Worm (Caenorhabditis elegans): ENCODE results near the gene slfl-4.
"Not testable (repeated sequence)": the region's sequence is repeated elsewhere in the genome, so short reads cannot be mapped to it uniquely, and the experiment has no call there.

Gene slfl-4

ce11 chrIV:5274123-5274581 lies at the start of gene slfl-4 (continued):
- TF ChIP-seq madf-8 (GFP tag; conservative IDR thresholded peaks at IDR 0.05): peak; percentile 59
- no peak for TF ChIP-seq ccch-3 (GFP tag; optimal IDR thresholded peaks at IDR 0.05)
- no peak for TF ChIP-seq egl-18 (GFP tag; IDR thresholded peaks at IDR 0.05)
- no peak for TF ChIP-seq tbx-9 (tag; optimal IDR thresholded peaks at IDR 0.05; ENCODE audit: borderline replicate concordance)
- no peak for TF ChIP-seq Y53G8AR.9 (GFP tag; conservative IDR thresholded peaks at IDR 0.05)
- peak; percentile 78 for TF ChIP-seq F33H1.4 (GFP tag; IDR thresholded peaks at IDR 0.05)
- no peak for TF ChIP-seq bed-2 (GFP tag; IDR thresholded peaks at IDR 0.05)
- no peak for TF ChIP-seq zim-3 (tag; optimal IDR thresholded peaks at IDR 0.05)
- TF ChIP-seq ztf-22 (GFP tag; optimal IDR thresholded peaks at IDR 0.05): no peak
- no peak for TF ChIP-seq cebp-1 (GFP tag; IDR thresholded peaks at IDR 0.05)
- no peak for TF ChIP-seq cebp-1 (tag; optimal IDR thresholded peaks at IDR 0.05)
- TF ChIP-seq rcor-1 (GFP tag; IDR thresholded peaks at IDR 0.05): no peak
- TF ChIP-seq xnd-1 (tag; optimal IDR thresholded peaks at IDR 0.05): peak; percentile 31

- peak; percentile 68 for TF ChIP-seq egrh-3 (GFP tag; IDR thresholded peaks at IDR 0.05)
- TF ChIP-seq zfh-2 (GFP tag; conservative IDR thresholded peaks at IDR 0.05): peak; percentile 79
These were observed 49.0 kb upstream of the slfl-4 start, which contains the start of gene cylc-1 for ce11 chrIV:5225277-5225822. Gene cylc-1, minus strand, starts transcription at chrIV:5225772.

ce11 chrIV:5226552-5226951 lies 47.8 kb upstream of the slfl-4 start, which contains the start of gene nsph-4.1:
Gene nsph-4.1, plus strand, starts transcription at chrIV:5226852.
- TF ChIP-seq ztf-6 (GFP tag; IDR thresholded peaks at IDR 0.05); Y53G8AR.9 (GFP tag; conservative IDR thresholded peaks at IDR 0.05); cebp-1 (GFP tag; IDR thresholded peaks at IDR 0.05); cebp-1 (tag; optimal IDR thresholded peaks at IDR 0.05): not testable (repeated sequence)

ce11 chrIV:5228619-5229018 lies 45.7 kb upstream of the slfl-4 start, which contains the start of gene thn-6:
Gene thn-6, plus strand, starts transcription at chrIV:5228919.
- no peak for TF ChIP-seq sdz-38 (tag; optimal IDR thresholded peaks at IDR 0.05)
- no peak for TF ChIP-seq let-607 (tag; optimal IDR thresholded peaks at IDR 0.05)
- TF ChIP-seq lsy-27 (tag; optimal IDR thresholded peaks at IDR 0.05; ENCODE audit: borderline replicate concordance, insufficient read depth): no peak
- TF ChIP-seq Y79H2A.3 (GFP tag; conservative IDR thresholded peaks at IDR 0.05): no peak
- no peak for TF ChIP-seq unc-130 (GFP tag; optimal IDR thresholded peaks at IDR 0.05)
- no peak for TF ChIP-seq nhr-179 (tag; optimal IDR thresholded peaks at IDR 0.05)
- no peak for TF ChIP-seq F57C9.4 (tag; optimal IDR thresholded peaks at IDR 0.05)
- no peak for TF ChIP-seq nhr-120 (GFP tag; IDR thresholded peaks at IDR 0.05)
- TF ChIP-seq F52B5.7 (tag; optimal IDR thresholded peaks at IDR 0.05): no peak
- TF ChIP-seq F49E8.2 (tag; optimal IDR thresholded peaks at IDR 0.05; ENCODE audit: insufficient read depth): no peak
- no peak for TF ChIP-seq Y53G8AR.9 (GFP tag; conservative IDR thresholded peaks at IDR 0.05)
- no peak for TF ChIP-seq T26A5.8 (tag; optimal IDR thresholded peaks at IDR 0.05)
- TF ChIP-seq F22D6.2 (tag; optimal IDR thresholded peaks at IDR 0.05): no peak
- TF ChIP-seq ets-4 (GFP tag; optimal IDR thresholded peaks at IDR 0.05): no peak
- TF ChIP-seq tbp1 (GFP tag; optimal IDR thresholded peaks at IDR 0.05): no peak
- TF ChIP-seq bed-2 (GFP tag; IDR thresholded peaks at IDR 0.05): no peak
- TF ChIP-seq unc-62 (GFP tag; optimal IDR thresholded peaks at IDR 0.05): no peak
- no peak for TF ChIP-seq hmg-1.2 (GFP tag; IDR thresholded peaks at IDR 0.05)
- no peak for TF ChIP-seq K12H6.12 (tag; optimal IDR thresholded peaks at IDR 0.05)
